Worm (Caenorhabditis elegans): Measurements from ENCODE around the gene F23B2.7.
A peak's percentile ranks its signal among the peaks of the same experiment; 100 is the strongest.

F23B2.7 gene

ce11 chrIV:9140172-9140805 is 10.0 kb upstream of the F23B2.7 start:
- TF ChIP-seq lin-39 (tag; optimal IDR thresholded peaks at IDR 0.05) (no peak), hlh-11 (tag; optimal IDR thresholded peaks at IDR 0.05) (no peak), mep-1 (tag; optimal IDR thresholded peaks at IDR 0.05) (no peak), daf-16 (GFP tag; optimal IDR thresholded peaks at IDR 0.05) (no peak), daf-16 (tag; optimal IDR thresholded peaks at IDR 0.05) (no peak), ceh-20 (GFP tag; IDR thresholded peaks at IDR 0.05) (no peak), mdt-29 (GFP tag; IDR thresholded peaks at IDR 0.05) (0 out of 2 replicates have a peak, but pooled peaks have one; percentile 9), nhr-48 (tag; optimal IDR thresholded peaks at IDR 0.05) (no peak), dmd-6 (GFP tag; IDR thresholded peaks at IDR 0.05) (no peak), skn-1 (tag; optimal IDR thresholded peaks at IDR 0.05) (no peak), snpc-1.2 (GFP tag; IDR thresholded peaks at IDR 0.05) (peak; percentile 90), F49E8.2 (tag; optimal IDR thresholded peaks at IDR 0.05; ENCODE audit: borderline replicate concordance) (peak; percentile 70), ceh-44 (GFP tag; IDR thresholded peaks at IDR 0.05) (peak; percentile 39; the same call in 1 of the 2 replicates)

- TF ChIP-seq rbr-2 (tag; optimal IDR thresholded peaks at IDR 0.05) (no peak), snpc-1.2 (GFP tag; IDR thresholded peaks at IDR 0.05) (no peak)
Observed at ce11 chrIV:9144405-9144804, 5.9 kb upstream of the F23B2.7 start, which contains the start of gene flp-1. TSS of gene flp-1 (plus strand) at chrIV:9144705.

- TF ChIP-seq nhr-102 (tag; optimal IDR thresholded peaks at IDR 0.05) (no peak), nhr-41 (GFP tag; IDR thresholded peaks at IDR 0.05) (no peak), Y75B8A.6 (GFP tag; IDR thresholded peaks at IDR 0.05) (no peak), mdt-29 (GFP tag; IDR thresholded peaks at IDR 0.05) (no peak), nhr-48 (tag; optimal IDR thresholded peaks at IDR 0.05) (no peak), F26F4.8 (GFP tag; conservative IDR thresholded peaks at IDR 0.05) (no peak), fos-1 (tag; optimal IDR thresholded peaks at IDR 0.05) (no peak), lin-39 (tag; optimal IDR thresholded peaks at IDR 0.05) (no peak), madf-5 (GFP tag; IDR thresholded peaks at IDR 0.05) (no peak), ceh-32 (tag; optimal IDR thresholded peaks at IDR 0.05; ENCODE audit: poor library complexity) (no peak), daf-8 (GFP tag; IDR thresholded peaks at IDR 0.05) (no peak), Y105C5A.15 (GFP tag; IDR thresholded peaks at IDR 0.05) (no peak), gei-8 (GFP tag; optimal IDR thresholded peaks at IDR 0.05) (no peak), dmd-6 (GFP tag; IDR thresholded peaks at IDR 0.05) (no peak), tra-1 (GFP tag; IDR thresholded peaks at IDR 0.05) (no peak)
Observed at ce11 chrIV:9146111-9146510, 4.2 kb upstream of the F23B2.7 start, which contains the start of gene daf-10. TSS of gene daf-10 (minus strand) at chrIV:9146211.

- TF ChIP-seq mdl-1 (tag; optimal IDR thresholded peaks at IDR 0.05), result peak in 1 of 2 experiments; percentile 5
- no peak for TF ChIP-seq aha-1 (tag)
- TF ChIP-seq daf-12 (tag; optimal IDR thresholded peaks at IDR 0.05), result no peak
- TF ChIP-seq dpl-1 (GFP tag; optimal IDR thresholded peaks at IDR 0.05), result peak; percentile 78
- TF ChIP-seq nhr-11 (tag; optimal IDR thresholded peaks at IDR 0.05), result peak; percentile 36
- peak; percentile 99 for TF ChIP-seq T20F7.1 (GFP tag; optimal IDR thresholded peaks at IDR 0.05)
- TF ChIP-seq lin-13 (GFP tag; optimal IDR thresholded peaks at IDR 0.05), result peak; percentile 39
- peak; percentile 48 for TF ChIP-seq unc-130 (GFP tag; optimal IDR thresholded peaks at IDR 0.05)
- TF ChIP-seq skn-1 (tag; optimal IDR thresholded peaks at IDR 0.05), result no peak
- no peak for TF ChIP-seq R02D3.7 (tag; optimal IDR thresholded peaks at IDR 0.05)
- peak; percentile 100 for TF ChIP-seq Y48G9A.11 (GFP tag; IDR thresholded peaks at IDR 0.05)
- TF ChIP-seq unc-62 (GFP tag; optimal IDR thresholded peaks at IDR 0.05 in 1 of 2), result peak in 1 of 2 experiments; percentile 32
- no peak for TF ChIP-seq unc-62 (tag; optimal IDR thresholded peaks at IDR 0.05)
- peak; percentile 46 for TF ChIP-seq F49E8.2 (tag; optimal IDR thresholded peaks at IDR 0.05; ENCODE audit: borderline replicate concordance)
- TF ChIP-seq fkh-10 (GFP tag; optimal IDR thresholded peaks at IDR 0.05), result no peak
- TF ChIP-seq ZK546.5 (tag; optimal IDR thresholded peaks at IDR 0.05), result no peak
- TF ChIP-seq snpc-1.2 (GFP tag; IDR thresholded peaks at IDR 0.05), result peak; percentile 20; the same call in 1 of the 2 replicates
- TF ChIP-seq nhr-48 (tag; optimal IDR thresholded peaks at IDR 0.05), result no peak
- no peak for TF ChIP-seq ZK337.2 (GFP tag; IDR thresholded peaks at IDR 0.05)
- no peak for TF ChIP-seq T26A8.4 (GFP tag; IDR thresholded peaks at IDR 0.05)
Observed at ce11 chrIV:9146819-9147518, 3.3 kb upstream of the F23B2.7 start, which contains the start of the genes rpb-12 and aly-2. TSS of gene rpb-12 (minus strand) at chrIV:9146869. TSS of gene aly-2 (plus strand) at chrIV:9147468.
